Worm (Caenorhabditis elegans) whole organism, midembryonic: ENCODE measurements around the gene nduf-11.

Source experiments
- T22C8.4 ChIP-seq: fragments of 200-800 bp; sonication (Bioruptor generic); IDR thresholded peaks from 2 replicates; pipeline ENCODE4 v1.3.6; 2022; ENCODE audit warnings: missing genetic modification characterization, missing compliant biosample characterization
- cog-1 ChIP-seq: sonication (generic microtip); optimal IDR thresholded peaks from 2 replicates; lab custom pipeline; 2016; ENCODE audit warnings: missing genetic modification characterization, missing compliant biosample characterization
- flt-1 ChIP-seq: fragments of 200-800 bp; sonication (Bioruptor generic); IDR thresholded peaks from 2 replicates; pipeline ENCODE4 v1.3.6; 2022; ENCODE audit warnings: missing genetic modification characterization, missing compliant biosample characterization
- klf-2 ChIP-seq: fragments of 200-800 bp; sonication (Bioruptor generic); conservative IDR thresholded peaks from 2 replicates; pipeline ENCODE4 v1.3.6; 2022; ENCODE audit warnings: missing genetic modification reagents, missing genetic modification characterization, missing compliant biosample characterization
- med-1 ChIP-seq: sonication (generic microtip); optimal IDR thresholded peaks from 2 replicates; lab custom pipeline; 2017; ENCODE audit warnings: missing genetic modification characterization, mild to moderate bottlenecking, missing compliant biosample characterization, antibody characterized with exemption, missing genetic modification reagents; ENCODE audit not compliant: insufficient read depth
- ztf-23 ChIP-seq: fragments of 200-800 bp; sonication (Bioruptor generic); IDR thresholded peaks from 2 replicates; pipeline ENCODE4 v1.3.6; 2022; ENCODE audit warnings: missing genetic modification reagents, missing genetic modification characterization, missing compliant biosample characterization

DNA sequence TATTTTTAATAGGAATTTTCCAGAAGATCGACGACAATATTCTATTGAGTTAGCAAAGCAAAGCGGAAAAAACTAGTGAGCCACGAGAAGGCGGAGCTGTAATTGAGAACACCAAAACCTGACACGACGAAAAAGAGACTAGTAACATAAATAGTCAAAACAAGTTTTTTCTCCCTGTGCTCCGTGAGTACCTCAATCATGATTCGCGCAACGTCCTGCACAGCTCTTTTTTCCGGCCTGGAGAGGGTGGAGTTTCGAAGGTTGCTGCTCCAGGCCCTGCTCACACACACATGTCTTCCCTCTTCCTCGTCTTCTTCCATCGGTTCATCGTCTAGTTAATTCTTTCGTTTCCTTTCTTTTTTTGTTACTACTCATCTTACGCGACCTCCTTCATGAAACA lies 6.2 kb upstream of the nduf-11 start, which contains the start of gene clh-2:
- TF ChIP-seq ztf-23 (no peak), klf-2 (GFP tag; lab: Robert Waterston, UW) (no peak), flt-1 (GFP tag; lab: Robert Waterston, UW) (no peak), med-1 (no peak), T22C8.4 (GFP tag; lab: Robert Waterston, UW) (no peak), cog-1 (tag; lab: Kevin White, UChicago) (no peak)
